Fruit fly (Drosophila melanogaster) whole organism, embryonic: ENCODE measurements around the gene Best4.

Experiments used
- CG10366 ChIP-seq: fragments of 200-800 bp; sonication (Bioruptor generic); IDR thresholded peaks from 2 replicates; pipeline ENCODE4 v1.3.6; 2022; ENCODE audit warnings: missing biosample characterization, missing genetic modification characterization
- CG10979 ChIP-seq: fragments of 200-800 bp; sonication (Bioruptor generic); optimal IDR thresholded peaks from 2 replicates; lab custom pipeline; 2018; ENCODE audit warnings: missing biosample characterization, mild to moderate bottlenecking, missing genetic modification characterization, moderate library complexity
- CG11504 ChIP-seq: fragments of 200-800 bp; sonication (Bioruptor generic); optimal IDR thresholded peaks from 3 replicates; lab custom pipeline; 2019; ENCODE audit warnings: missing biosample characterization, mild to moderate bottlenecking, missing genetic modification characterization, moderate library complexity
- CG12769 ChIP-seq: fragments of 200-800 bp; sonication (Bioruptor generic); optimal IDR thresholded peaks from 2 replicates; lab custom pipeline; 2019; ENCODE audit warnings: missing biosample characterization, mild to moderate bottlenecking, missing genetic modification characterization, moderate library complexity
- CG13775 ChIP-seq: fragments of 200-800 bp; sonication (Bioruptor generic); optimal IDR thresholded peaks from 3 replicates; lab custom pipeline; 2017; ENCODE audit warnings: missing biosample characterization, mild to moderate bottlenecking, missing genetic modification characterization
- CG14667 ChIP-seq: fragments of 200-800 bp; sonication (Bioruptor generic); IDR thresholded peaks from 2 replicates; pipeline ENCODE4 v1.3.6; 2022; ENCODE audit warnings: missing biosample characterization, missing genetic modification characterization
- CG15696 ChIP-seq: fragments of 200-800 bp; sonication (Bioruptor generic); optimal IDR thresholded peaks from 2 replicates; lab custom pipeline; 2019; ENCODE audit warnings: missing biosample characterization, mild to moderate bottlenecking, missing genetic modification characterization, moderate library complexity
- CG17361 ChIP-seq: fragments of 200-800 bp; sonication (Bioruptor generic); IDR thresholded peaks from 3 replicates; pipeline ENCODE4 v1.3.6; 2022; ENCODE audit warnings: missing biosample characterization, missing genetic modification characterization
- CG2202 ChIP-seq: fragments of 200-800 bp; sonication (Bioruptor generic); optimal IDR thresholded peaks from 2 replicates; lab custom pipeline; 2018; ENCODE audit warnings: missing biosample characterization, mild to moderate bottlenecking, missing genetic modification characterization
- CG30403 ChIP-seq: fragments of 200-800 bp; sonication (Bioruptor generic); optimal IDR thresholded peaks from 3 replicates; lab custom pipeline; 2016; ENCODE audit warnings: missing biosample characterization, missing genetic modification characterization
- CG31388 ChIP-seq: fragments of 200-800 bp; sonication (Bioruptor generic); optimal IDR thresholded peaks from 2 replicates; lab custom pipeline; 2016; ENCODE audit warnings: missing biosample characterization, missing genetic modification characterization
- CG34422 ChIP-seq: fragments of 200-800 bp; sonication (Bioruptor generic); IDR thresholded peaks from 3 replicates; pipeline ENCODE4 v1.3.6; 2022; ENCODE audit warnings: missing biosample characterization, missing genetic modification characterization
- CG4424 ChIP-seq: fragments of 200-800 bp; sonication (Bioruptor generic); optimal IDR thresholded peaks from 3 replicates; lab custom pipeline; 2016; ENCODE audit warnings: missing biosample characterization, missing genetic modification characterization
- CG6689 ChIP-seq: fragments of 200-800 bp; sonication (Bioruptor generic); IDR thresholded peaks from 2 replicates; pipeline ENCODE4 v1.3.6; 2022; ENCODE audit warnings: missing biosample characterization, missing genetic modification characterization
- CG6765 ChIP-seq: fragments of 200-800 bp; sonication (Bioruptor generic); optimal IDR thresholded peaks from 3 replicates; lab custom pipeline; 2017; ENCODE audit warnings: missing biosample characterization, mild to moderate bottlenecking, missing genetic modification characterization
- CG7839 ChIP-seq: fragments of 200-800 bp; sonication (Bioruptor generic); optimal IDR thresholded peaks from 3 replicates; lab custom pipeline; 2018; ENCODE audit warnings: missing biosample characterization, mild to moderate bottlenecking, missing genetic modification characterization, moderate library complexity
- CG7987 ChIP-seq: fragments of 200-800 bp; sonication (Bioruptor generic); optimal IDR thresholded peaks from 2 replicates; lab custom pipeline; 2018; ENCODE audit warnings: missing biosample characterization, mild to moderate bottlenecking, missing genetic modification characterization, moderate library complexity
- CG9437 ChIP-seq: fragments of 200-800 bp; sonication (Bioruptor generic); optimal IDR thresholded peaks from 2 replicates; lab custom pipeline; 2018; ENCODE audit warnings: missing biosample characterization, mild to moderate bottlenecking, missing genetic modification characterization
- CoRest ChIP-seq: fragments of 200-800 bp; sonication (Bioruptor generic); optimal IDR thresholded peaks from 3 replicates; lab custom pipeline; 2018; ENCODE audit warnings: missing biosample characterization, mild to moderate bottlenecking, missing genetic modification characterization, moderate library complexity
- ERR ChIP-seq: fragments of 200-800 bp; sonication (Bioruptor generic); optimal IDR thresholded peaks from 2 replicates; lab custom pipeline; 2016; ENCODE audit warnings: missing biosample characterization, missing genetic modification characterization
- H15 ChIP-seq: fragments of 200-800 bp; sonication (Bioruptor generic); IDR thresholded peaks from 3 replicates; pipeline ENCODE4 v1.3.6; 2022; ENCODE audit warnings: missing biosample characterization, missing genetic modification characterization
- Hmx ChIP-seq: fragments of 200-800 bp; sonication (Bioruptor generic); optimal IDR thresholded peaks from 2 replicates; lab custom pipeline; 2016; ENCODE audit warnings: missing biosample characterization, missing genetic modification characterization
- Hr51 ChIP-seq, 2 experiments: fragments of 200-800 bp; sonication (Bioruptor generic); optimal IDR thresholded peaks; 2 replicates in 1 of 2; 3 replicates in 1 of 2; lab custom pipeline; 2016 to 2018; ENCODE audit warnings: missing biosample characterization in 2 of 2, missing genetic modification characterization in 2 of 2, mild to moderate bottlenecking in 1 of 2, moderate library complexity in 1 of 2
- Hsf ChIP-seq: fragments of 200-800 bp; sonication (Bioruptor generic); optimal IDR thresholded peaks from 3 replicates; lab custom pipeline; 2016; ENCODE audit warnings: missing biosample characterization, missing genetic modification characterization
- Jarid2 ChIP-seq: fragments of 200-800 bp; sonication (Bioruptor generic); optimal IDR thresholded peaks from 3 replicates; lab custom pipeline; 2017; ENCODE audit warnings: mild to moderate bottlenecking, missing biosample characterization, missing genetic modification reagents, missing genetic modification characterization
- Lhr ChIP-seq: fragments of 200-800 bp; sonication (Bioruptor generic); optimal IDR thresholded peaks from 3 replicates; lab custom pipeline; 2017; ENCODE audit warnings: mild to moderate bottlenecking, missing biosample characterization, missing genetic modification reagents, missing genetic modification characterization
- Med ChIP-seq: fragments of 200-800 bp; sonication (Bioruptor generic); peaks from one replicate; lab custom pipeline; 2016; ENCODE audit warnings: missing biosample characterization, missing genetic modification characterization, mild to moderate bottlenecking, inconsistent platforms, moderate library complexity
- Nf-YA ChIP-seq: fragments of 200-800 bp; sonication (Bioruptor generic); IDR thresholded peaks from 2 replicates; pipeline ENCODE4 v1.3.6; 2022; ENCODE audit warnings: missing biosample characterization, missing genetic modification characterization
- Pdp1 ChIP-seq, 2 experiments: fragments of 200-800 bp; sonication (Bioruptor generic); optimal IDR thresholded peaks; 3 replicates each; lab custom pipeline; 2016; ENCODE audit warnings: missing biosample characterization in 2 of 2, missing genetic modification characterization in 2 of 2, mild to moderate bottlenecking in 1 of 2, moderate library complexity in 1 of 2
- Xbp1 ChIP-seq: fragments of 200-800 bp; sonication (Bioruptor generic); optimal IDR thresholded peaks from 3 replicates; lab custom pipeline; 2016; ENCODE audit warnings: missing biosample characterization, mild to moderate bottlenecking, missing genetic modification characterization
- chn ChIP-seq: fragments of 200-800 bp; sonication (Bioruptor generic); optimal IDR thresholded peaks from 2 replicates; lab custom pipeline; 2016; ENCODE audit warnings: missing biosample characterization, missing genetic modification characterization
- ci ChIP-seq: fragments of 200-800 bp; sonication (Bioruptor generic); IDR thresholded peaks from 3 replicates; pipeline ENCODE4 v1.3.6; 2022; ENCODE audit warnings: missing biosample characterization, missing genetic modification characterization
- corto ChIP-seq: fragments of 200-800 bp; sonication (Bioruptor generic); optimal IDR thresholded peaks from 2 replicates; lab custom pipeline; 2016; ENCODE audit warnings: missing biosample characterization, mild to moderate bottlenecking, missing genetic modification characterization, moderate library complexity
- fru ChIP-seq: fragments of >200 bp; optimal IDR thresholded peaks from 2 replicates; lab custom pipeline; 2017
- gem ChIP-seq: fragments of 200-800 bp; sonication (Bioruptor generic); optimal IDR thresholded peaks from 2 replicates; lab custom pipeline; 2019; ENCODE audit warnings: missing biosample characterization, mild to moderate bottlenecking, missing genetic modification characterization, moderate library complexity
- gro ChIP-seq: fragments of 200-800 bp; sonication (Bioruptor generic); optimal IDR thresholded peaks from 2 replicates; lab custom pipeline; 2016; ENCODE audit warnings: missing biosample characterization, missing genetic modification characterization
- hb ChIP-seq: fragments of 200-800 bp; sonication (Bioruptor generic); IDR thresholded peaks from 3 replicates; pipeline ENCODE4 v1.3.6; 2022; ENCODE audit warnings: missing biosample characterization, missing genetic modification characterization; ENCODE audit not compliant: partially characterized antibody
- jing ChIP-seq: fragments of 200-800 bp; sonication (Bioruptor generic); optimal IDR thresholded peaks from 2 replicates; lab custom pipeline; 2018; ENCODE audit warnings: missing biosample characterization, mild to moderate bottlenecking, missing genetic modification characterization
- jumu ChIP-seq: fragments of 200-800 bp; sonication (Bioruptor generic); optimal IDR thresholded peaks from 3 replicates; lab custom pipeline; 2016; ENCODE audit warnings: missing biosample characterization, missing genetic modification characterization
- lbe ChIP-seq: fragments of 200-800 bp; sonication (Bioruptor generic); optimal IDR thresholded peaks from 2 replicates; lab custom pipeline; 2016; ENCODE audit warnings: missing biosample characterization, mild to moderate bottlenecking, missing genetic modification characterization
- lilli ChIP-seq: fragments of 200-800 bp; sonication (Bioruptor generic); optimal IDR thresholded peaks from 3 replicates; lab custom pipeline; 2016; ENCODE audit warnings: missing biosample characterization, missing genetic modification characterization
- lmd ChIP-seq: fragments of 200-800 bp; sonication (Bioruptor generic); IDR thresholded peaks from 2 replicates; pipeline ENCODE4 v1.3.6; 2022; ENCODE audit warnings: missing biosample characterization, missing genetic modification characterization
- phol ChIP-seq: fragments of 200-800 bp; sonication (Bioruptor generic); optimal IDR thresholded peaks from 3 replicates; lab custom pipeline; 2018; ENCODE audit warnings: missing biosample characterization, mild to moderate bottlenecking, missing genetic modification characterization, moderate library complexity
- pzg ChIP-seq: fragments of 200-800 bp; sonication (Bioruptor generic); optimal IDR thresholded peaks from 3 replicates; lab custom pipeline; 2018; ENCODE audit warnings: missing biosample characterization, mild to moderate bottlenecking, missing genetic modification characterization, moderate library complexity
- row ChIP-seq: fragments of 200-800 bp; sonication (Bioruptor generic); IDR thresholded peaks from 3 replicates; pipeline ENCODE4 v1.3.6; 2022; ENCODE audit warnings: missing biosample characterization, missing genetic modification characterization
- sd ChIP-seq: fragments of 200-800 bp; sonication (Bioruptor generic); optimal IDR thresholded peaks from 3 replicates; lab custom pipeline; 2018; ENCODE audit warnings: missing biosample characterization, mild to moderate bottlenecking, missing genetic modification characterization, moderate library complexity
- stc ChIP-seq: fragments of 200-800 bp; sonication (Bioruptor generic); IDR thresholded peaks from 2 replicates; pipeline ENCODE4 v1.3.6; 2022; ENCODE audit warnings: missing biosample characterization, missing genetic modification characterization
- tup ChIP-seq: fragments of 200-800 bp; sonication (Bioruptor generic); optimal IDR thresholded peaks from 2 replicates; lab custom pipeline; 2016; ENCODE audit warnings: missing biosample characterization, mild to moderate bottlenecking, missing genetic modification characterization, moderate library complexity
- zfh1 ChIP-seq: fragments of 200-800 bp; sonication (Bioruptor generic); IDR thresholded peaks from 3 replicates; pipeline ENCODE4 v1.3.6; 2022; ENCODE audit warnings: missing biosample characterization, missing genetic modification characterization

Best4 gene

dm6 chr3L:15266628-15267027 lies 32.1 kb upstream of the Best4 start (continued):
- peak; percentile 19 for TF ChIP-seq gem (tag; lab: Kevin White, UChicago)
- peak; percentile 6 for TF ChIP-seq corto (GFP tag; lab: Kevin White, UChicago)
- no peak for TF ChIP-seq hb (GFP tag; lab: Robert Waterston, UW)
- TF ChIP-seq lmd (GFP tag; lab: Robert Waterston, UW): no peak
- TF ChIP-seq pzg (GFP tag; lab: Kevin White, UChicago): no peak
- TF ChIP-seq Hmx (GFP tag; lab: Kevin White, UChicago): no peak
- TF ChIP-seq ERR (GFP tag; lab: Kevin White, UChicago): no peak
- peak; percentile 23 for TF ChIP-seq CG13775 (GFP tag; lab: Kevin White, UChicago)
- TF ChIP-seq CG10979 (tag; lab: Kevin White, UChicago): peak; percentile 21
- no peak for TF ChIP-seq CG6765 (GFP tag; lab: Kevin White, UChicago)
- no peak for TF ChIP-seq lilli (GFP tag; lab: Kevin White, UChicago)
- no peak for TF ChIP-seq CG9437 (GFP tag; lab: Kevin White, UChicago)
- TF ChIP-seq row (GFP tag; lab: Robert Waterston, UW): 0 out of 3 replicates have a peak, but pooled peaks have one; percentile 15
- no peak for TF ChIP-seq zfh1 (GFP tag; lab: Robert Waterston, UW)
- no peak for TF ChIP-seq jing (GFP tag; lab: Kevin White, UChicago)
- no peak for TF ChIP-seq CG30403 (GFP tag; lab: Kevin White, UChicago)
- no peak for TF ChIP-seq CG17361 (GFP tag; lab: Robert Waterston, UW)
- TF ChIP-seq jumu (GFP tag; lab: Kevin White, UChicago): no peak
- TF ChIP-seq CG11504 (tag; lab: Kevin White, UChicago): no peak
- no peak for TF ChIP-seq lbe
- no peak for TF ChIP-seq CG7987 (GFP tag; lab: Kevin White, UChicago)
- TF ChIP-seq phol (tag; lab: Kevin White, UChicago): peak; percentile 2
- no peak for TF ChIP-seq fru (lab: Kevin White, UChicago)
- no peak for TF ChIP-seq CG34422 (GFP tag; lab: Robert Waterston, UW)
- no peak for TF ChIP-seq CG12769 (tag; lab: Kevin White, UChicago)
- peak; percentile 63 for TF ChIP-seq CG15696 (tag; lab: Kevin White, UChicago)
- TF ChIP-seq CG31388: no peak
- no peak for TF ChIP-seq CG14667 (GFP tag; lab: Robert Waterston, UW)
- TF ChIP-seq stc (GFP tag; lab: Robert Waterston, UW): no peak
- no peak for TF ChIP-seq Jarid2 (GFP tag; lab: Kevin White, UChicago)
- no peak for TF ChIP-seq Nf-YA
- no peak for TF ChIP-seq CG10366 (GFP tag; lab: Robert Waterston, UW)
- TF ChIP-seq Med (GFP tag; lab: Kevin White, UChicago): no peak
- no peak for TF ChIP-seq tup
- TF ChIP-seq gro (GFP tag; lab: Kevin White, UChicago): no peak

dm6 chr3L:15267710-15268609 lies 30.8 kb upstream of the Best4 start:
- TF ChIP-seq Med (GFP tag; lab: Kevin White, UChicago) (peak; percentile 67), Xbp1 (GFP tag; lab: Kevin White, UChicago) (peak; percentile 21), Pdp1 (GFP tag; optimal IDR thresholded peaks at IDR 0.05; lab: Kevin White, UChicago) (peak in 1 of 2 experiments; percentile 97), Lhr (GFP tag; lab: Kevin White, UChicago) (peak; percentile 2), CG4424 (peak; percentile 29), Hsf (peak; percentile 9), CoRest (peak; percentile 30), CG7839 (tag; lab: Kevin White, UChicago) (peak; percentile 30), CG2202 (tag; lab: Kevin White, UChicago) (no peak), sd (tag; lab: Kevin White, UChicago) (peak; percentile 3), ci (0 out of 3 replicates have a peak, but pooled peaks have one; percentile 7), CG6689 (GFP tag; lab: Robert Waterston, UW) (0 out of 2 replicates have a peak, but pooled peaks have one; percentile 15), phol (tag; lab: Kevin White, UChicago) (peak; percentile 15), H15 (no peak), chn (GFP tag; lab: Kevin White, UChicago) (peak; percentile 17), Hr51 (GFP tag; optimal IDR thresholded peaks at IDR 0.05; lab: Kevin White, UChicago) (no peak)
